Fruit fly (Drosophila melanogaster): Measurements from ENCODE around the gene nan.

Gene nan

dm6 chr3L:14185049-14185448 is 4.4 kb downstream of the nan start:
- no peak for TF ChIP-seq pad (GFP tag; optimal IDR thresholded peaks at IDR 0.05)
- no peak for TF ChIP-seq kay (GFP tag; ENCODE audit: borderline replicate concordance)
- no peak for TF ChIP-seq Crg-1 (GFP tag; optimal IDR thresholded peaks at IDR 0.05)
- TF ChIP-seq Clk (GFP tag; optimal IDR thresholded peaks at IDR 0.05) = no peak
- TF ChIP-seq CG12768 (GFP tag; optimal IDR thresholded peaks at IDR 0.05) = no peak
- no peak for TF ChIP-seq cnc (optimal IDR thresholded peaks at IDR 0.05)

DNA sequence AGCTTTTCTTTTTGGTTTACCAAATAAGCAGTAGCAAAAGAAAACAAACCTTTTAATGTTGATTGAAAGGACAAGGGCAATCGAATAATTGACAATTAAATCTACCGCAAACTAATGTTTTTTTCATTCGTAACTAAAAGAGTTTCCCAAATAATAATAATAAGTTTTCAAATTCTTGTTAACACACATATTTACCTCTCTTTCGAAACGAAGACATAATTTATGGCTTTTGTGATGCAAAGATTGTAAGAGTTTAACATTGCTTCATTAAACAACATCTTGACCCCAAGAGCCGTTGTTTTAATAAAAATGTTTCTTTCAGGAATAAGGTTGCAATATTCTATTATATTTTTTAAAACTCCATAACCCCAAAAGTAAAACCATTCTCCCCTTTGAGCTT is 10.9 kb downstream of the nan start, which contains the start of gene D:
D (minus strand) TSS at position 101 of the 400 bp plus-strand sequence.
- TF ChIP-seq toe (GFP tag; optimal IDR thresholded peaks at IDR 0.05) = no peak
- TF ChIP-seq CG14711 (tag; optimal IDR thresholded peaks at IDR 0.05) = no peak
- no peak for TF ChIP-seq cnc (optimal IDR thresholded peaks at IDR 0.05)
- no peak for TF ChIP-seq cic (GFP tag; optimal IDR thresholded peaks at IDR 0.05)
- no peak for TF ChIP-seq ovo (GFP tag; optimal IDR thresholded peaks at IDR 0.05)
- TF ChIP-seq Hr96 (GFP tag; optimal IDR thresholded peaks at IDR 0.05) = no peak
- TF ChIP-seq kay (GFP tag; ENCODE audit: borderline replicate concordance) = no peak
- no peak for TF ChIP-seq Mnt (GFP tag; optimal IDR thresholded peaks at IDR 0.05)
- no peak for TF ChIP-seq CG12768 (GFP tag; optimal IDR thresholded peaks at IDR 0.05)
- TF ChIP-seq CG5204 (GFP tag; optimal IDR thresholded peaks at IDR 0.05) = no peak
- no peak for TF ChIP-seq CG33017 (tag; optimal IDR thresholded peaks at IDR 0.05)
- TF ChIP-seq Clk (GFP tag; optimal IDR thresholded peaks at IDR 0.05) = no peak
- no peak for TF ChIP-seq CG11617 (GFP tag; optimal IDR thresholded peaks at IDR 0.05)
- no peak for TF ChIP-seq CG1620 (GFP tag; optimal IDR thresholded peaks at IDR 0.05)
- TF ChIP-seq Crg-1 (GFP tag; optimal IDR thresholded peaks at IDR 0.05) = no peak
- TF ChIP-seq CG7045 (GFP tag; optimal IDR thresholded peaks at IDR 0.05) = no peak
- TF ChIP-seq CG7101 (tag; optimal IDR thresholded peaks at IDR 0.05) = no peak
- TF ChIP-seq tj (GFP tag; optimal IDR thresholded peaks at IDR 0.05) = no peak
- TF ChIP-seq pad (GFP tag; optimal IDR thresholded peaks at IDR 0.05) = no peak

- TF ChIP-seq CG7045 (GFP tag; optimal IDR thresholded peaks at IDR 0.05) (peak; percentile 8), Hr96 (GFP tag; optimal IDR thresholded peaks at IDR 0.05) (peak; percentile 23), ovo (GFP tag; optimal IDR thresholded peaks at IDR 0.05) (no peak), Crg-1 (GFP tag; optimal IDR thresholded peaks at IDR 0.05) (no peak), pad (GFP tag; optimal IDR thresholded peaks at IDR 0.05) (peak; percentile 70)
These were observed 11.8 kb downstream of the nan start for dm6 chr3L:14177476-14178179.

- TF ChIP-seq CG1620 (GFP tag; optimal IDR thresholded peaks at IDR 0.05) = no peak
- TF ChIP-seq CG5204 (GFP tag; optimal IDR thresholded peaks at IDR 0.05) = peak; percentile 3
- TF ChIP-seq CG7101 (tag; optimal IDR thresholded peaks at IDR 0.05) = peak; percentile 28
These were observed 15.3 kb downstream of the nan start for dm6 chr3L:14174197-14174596.

DNA sequence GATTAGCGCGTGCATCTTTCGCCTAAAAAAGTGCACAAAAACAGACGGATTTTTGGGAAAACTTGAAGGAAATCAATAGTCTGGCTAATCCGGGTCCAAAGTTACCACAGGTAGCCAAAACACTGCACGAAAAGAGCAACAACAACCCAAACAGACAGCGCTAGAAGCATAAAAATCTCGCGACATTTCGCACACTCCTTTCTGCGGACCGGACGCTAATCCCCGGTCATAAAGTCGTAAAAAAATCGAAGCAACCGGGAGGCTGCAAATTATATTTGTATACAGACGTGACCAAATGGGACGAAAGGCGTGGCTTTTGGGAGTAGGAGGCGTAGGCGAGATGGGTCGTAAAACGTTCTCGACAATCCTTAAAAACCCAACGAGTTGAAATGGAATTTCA is 16.1 kb downstream of the nan start:
- TF ChIP-seq CG33017 (tag; optimal IDR thresholded peaks at IDR 0.05) (no peak), CG12768 (GFP tag; optimal IDR thresholded peaks at IDR 0.05) (no peak), pad (GFP tag; optimal IDR thresholded peaks at IDR 0.05) (no peak), CG14711 (tag; optimal IDR thresholded peaks at IDR 0.05) (no peak), ovo (GFP tag; optimal IDR thresholded peaks at IDR 0.05) (no peak), CG7045 (GFP tag; optimal IDR thresholded peaks at IDR 0.05) (no peak), Crg-1 (GFP tag; optimal IDR thresholded peaks at IDR 0.05) (no peak), cic (GFP tag; optimal IDR thresholded peaks at IDR 0.05) (no peak), CG7101 (tag; optimal IDR thresholded peaks at IDR 0.05) (no peak), CG5204 (GFP tag; optimal IDR thresholded peaks at IDR 0.05) (no peak), Hr96 (GFP tag; optimal IDR thresholded peaks at IDR 0.05) (no peak), CG11617 (GFP tag; optimal IDR thresholded peaks at IDR 0.05) (no peak)

- TF ChIP-seq CG11617 (GFP tag; optimal IDR thresholded peaks at IDR 0.05) = no peak
- no peak for TF ChIP-seq CG14711 (tag; optimal IDR thresholded peaks at IDR 0.05)
- no peak for TF ChIP-seq CG33017 (tag; optimal IDR thresholded peaks at IDR 0.05)
- no peak for TF ChIP-seq pad (GFP tag; optimal IDR thresholded peaks at IDR 0.05)
- TF ChIP-seq CG5204 (GFP tag; optimal IDR thresholded peaks at IDR 0.05) = no peak
- no peak for TF ChIP-seq ovo (GFP tag; optimal IDR thresholded peaks at IDR 0.05)
- no peak for TF ChIP-seq toe (GFP tag; optimal IDR thresholded peaks at IDR 0.05)
- TF ChIP-seq cnc (optimal IDR thresholded peaks at IDR 0.05) = no peak
- TF ChIP-seq cic (GFP tag; optimal IDR thresholded peaks at IDR 0.05) = no peak
- TF ChIP-seq kay (GFP tag; ENCODE audit: borderline replicate concordance) = no peak
These were observed 17.1 kb downstream of the nan start for dm6 chr3L:14172174-14172940.

DNA sequence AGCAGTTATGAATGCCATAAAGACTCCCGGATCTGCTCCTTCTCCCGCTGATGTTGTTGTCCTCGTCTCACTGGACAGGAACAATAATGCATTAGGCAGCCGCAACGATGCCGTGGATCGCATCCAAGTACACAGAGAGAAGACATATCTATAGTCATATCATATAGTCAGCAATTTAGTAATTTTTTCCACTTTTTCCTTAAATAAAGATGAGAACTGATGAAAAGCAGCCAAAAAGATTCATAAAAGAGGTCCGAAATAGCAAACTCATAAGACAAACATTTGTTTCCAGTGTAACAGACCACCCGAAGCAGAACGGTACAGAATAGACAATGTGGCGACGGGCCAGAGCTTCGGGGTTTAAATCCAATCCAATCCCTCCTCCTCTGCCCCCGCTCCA is 18.9 kb downstream of the nan start:
- TF ChIP-seq ovo (GFP tag; optimal IDR thresholded peaks at IDR 0.05) = no peak
- TF ChIP-seq CG11617 (GFP tag; optimal IDR thresholded peaks at IDR 0.05) = no peak
